Fruit fly (Drosophila melanogaster): ENCODE measurements around the gene nur.

The nur gene

dm6 chr2L:13778648-13779047, 42.7 kb downstream of the nur start (continued):
- no peak for TF ChIP-seq Lhr (GFP tag; optimal IDR thresholded peaks at IDR 0.05)
- peak; percentile 13 for TF ChIP-seq scrt (GFP tag; optimal IDR thresholded peaks at IDR 0.05)
- no peak for TF ChIP-seq ac (GFP tag; optimal IDR thresholded peaks at IDR 0.05)
- peak; percentile 41 for TF ChIP-seq jing (GFP tag; optimal IDR thresholded peaks at IDR 0.05)
- TF ChIP-seq TFAM (GFP tag; optimal IDR thresholded peaks at IDR 0.05), result no peak
- TF ChIP-seq lmd (GFP tag; IDR thresholded peaks at IDR 0.05), result peak; percentile 66
- TF ChIP-seq nerfin-1 (tag; optimal IDR thresholded peaks at IDR 0.05), result no peak
- peak; percentile 60 for TF ChIP-seq CG8388 (GFP tag; optimal IDR thresholded peaks at IDR 0.05)
- peak; percentile 44 for TF ChIP-seq ind (GFP tag; optimal IDR thresholded peaks at IDR 0.05)
- peak; percentile 76 for TF ChIP-seq CG12391 (tag; optimal IDR thresholded peaks at IDR 0.05)
- no peak for TF ChIP-seq CG8359 (GFP tag; optimal IDR thresholded peaks at IDR 0.05; ENCODE audit: borderline replicate concordance)
- TF ChIP-seq CG9932 (GFP tag; IDR thresholded peaks at IDR 0.05), result peak; percentile 32; the same call in 1 of the 2 replicates
- TF ChIP-seq dan (GFP tag; IDR thresholded peaks at IDR 0.05), result no peak
- peak; percentile 93 for TF ChIP-seq sens (GFP tag)
- no peak for TF ChIP-seq CG3726 (GFP tag; IDR thresholded peaks at IDR 0.05)
- peak; percentile 43 for TF ChIP-seq phol (tag; optimal IDR thresholded peaks at IDR 0.05)
- peak; percentile 52 for TF ChIP-seq CG18262 (tag; optimal IDR thresholded peaks at IDR 0.05)
- peak; percentile 54 for TF ChIP-seq CG18476 (GFP tag; optimal IDR thresholded peaks at IDR 0.05)
- TF ChIP-seq CG2889 (GFP tag; IDR thresholded peaks at IDR 0.05), result no peak
- TF ChIP-seq MBD-R2 (GFP tag; IDR thresholded peaks at IDR 0.05), result no peak
- TF ChIP-seq CG8478 (optimal IDR thresholded peaks at IDR 0.05), result no peak
- TF ChIP-seq danr (GFP tag; IDR thresholded peaks at IDR 0.05), result no peak
- peak; percentile 66 for TF ChIP-seq D19A (tag; optimal IDR thresholded peaks at IDR 0.05)
- no peak for TF ChIP-seq CG5180 (GFP tag; optimal IDR thresholded peaks at IDR 0.05)
- TF ChIP-seq CG2712 (tag; optimal IDR thresholded peaks at IDR 0.05), result peak; percentile 56
- peak; percentile 80 for TF ChIP-seq dmrt99B (tag; optimal IDR thresholded peaks at IDR 0.05)
- TF ChIP-seq CG12299 (tag; optimal IDR thresholded peaks at IDR 0.05), result peak; percentile 17
- TF ChIP-seq CG6175 (GFP tag; IDR thresholded peaks at IDR 0.05), result no peak
- TF ChIP-seq sug (tag; optimal IDR thresholded peaks at IDR 0.05), result no peak
- TF ChIP-seq ranshi (GFP tag; IDR thresholded peaks at IDR 0.05), result peak; percentile 71
- no peak for TF ChIP-seq dati (GFP tag; IDR thresholded peaks at IDR 0.05)
- no peak for TF ChIP-seq CG3163 (GFP tag; optimal IDR thresholded peaks at IDR 0.05)
- no peak for TF ChIP-seq CG16779 (GFP tag; IDR thresholded peaks at IDR 0.05)
- TF ChIP-seq CG16815 (GFP tag; optimal IDR thresholded peaks at IDR 0.05), result peak; percentile 9
- TF ChIP-seq slp2 (GFP tag; optimal IDR thresholded peaks at IDR 0.05), result no peak
- peak; percentile 10 for TF ChIP-seq CG15514 (GFP tag; optimal IDR thresholded peaks at IDR 0.05)
- peak; percentile 19 for TF ChIP-seq Antp (GFP tag; optimal IDR thresholded peaks at IDR 0.05)
- TF ChIP-seq jumu (GFP tag; optimal IDR thresholded peaks at IDR 0.05), result no peak
- TF ChIP-seq GATAe (GFP tag; conservative IDR thresholded peaks at IDR 0.05), result no peak
- TF ChIP-seq CG11085 (GFP tag; IDR thresholded peaks at IDR 0.05), result no peak
- TF ChIP-seq CG6765 (GFP tag; optimal IDR thresholded peaks at IDR 0.05), result no peak
- TF ChIP-seq HmgZ (tag; optimal IDR thresholded peaks at IDR 0.05), result peak; percentile 19
- TF ChIP-seq Sry-δ (GFP tag; optimal IDR thresholded peaks at IDR 0.05), result peak; percentile 9
- no peak for TF ChIP-seq CG4328 (GFP tag; optimal IDR thresholded peaks at IDR 0.05)
- TF ChIP-seq CG10431 (GFP tag; optimal IDR thresholded peaks at IDR 0.05), result peak; percentile 30
- TF ChIP-seq ftz-f1 (GFP tag; optimal IDR thresholded peaks at IDR 0.05), result no peak
- no peak for TF ChIP-seq CG2199 (GFP tag; IDR thresholded peaks at IDR 0.05)
- TF ChIP-seq Xrp1 (GFP tag; IDR thresholded peaks at IDR 0.05), result no peak
- TF ChIP-seq sim (GFP tag; IDR thresholded peaks at IDR 0.05), result no peak
- TF ChIP-seq CG9727 (GFP tag; optimal IDR thresholded peaks at IDR 0.05), result peak; percentile 61
- no peak for TF ChIP-seq MESR4 (GFP tag; optimal IDR thresholded peaks at IDR 0.05)
- no peak for TF ChIP-seq ham (GFP tag; IDR thresholded peaks at IDR 0.05)
- TF ChIP-seq CG17385 (GFP tag; optimal IDR thresholded peaks at IDR 0.05), result peak; percentile 75
